Fruit fly (Drosophila melanogaster) whole organism, embryonic: ENCODE results near the gene CG7432.

Source experiments
- Aef1 ChIP-seq: fragments of 200-800 bp; sonication (Bioruptor generic); IDR thresholded peaks from 3 replicates; pipeline ENCODE4 v1.3.6; 2022; ENCODE audit warnings: missing biosample characterization, missing genetic modification characterization
- BtbVII ChIP-seq: fragments of 200-800 bp; sonication (Bioruptor generic); optimal IDR thresholded peaks from 3 replicates; lab custom pipeline; 2017; ENCODE audit warnings: missing biosample characterization, mild to moderate bottlenecking, missing genetic modification characterization
- CG10274 ChIP-seq: fragments of 200-800 bp; sonication (Bioruptor generic); optimal IDR thresholded peaks from 3 replicates; lab custom pipeline; 2017; ENCODE audit warnings: missing biosample characterization, mild to moderate bottlenecking, missing genetic modification characterization
- CG11093 ChIP-seq: fragments of 200-800 bp; sonication (Bioruptor generic); IDR thresholded peaks from 3 replicates; pipeline ENCODE4 v1.3.6; 2022; ENCODE audit warnings: missing biosample characterization, missing genetic modification characterization
- CG11247 ChIP-seq: fragments of 200-800 bp; sonication (Bioruptor generic); IDR thresholded peaks from 2 replicates; pipeline ENCODE4 v1.3.6; 2022; ENCODE audit warnings: missing biosample characterization, missing genetic modification characterization
- CG12071 ChIP-seq: fragments of 200-800 bp; sonication (Bioruptor generic); optimal IDR thresholded peaks from 3 replicates; lab custom pipeline; 2018; ENCODE audit warnings: missing biosample characterization, mild to moderate bottlenecking, missing genetic modification characterization
- CG15514 ChIP-seq: fragments of 200-800 bp; sonication (Bioruptor generic); optimal IDR thresholded peaks from 3 replicates; lab custom pipeline; 2017; ENCODE audit warnings: missing biosample characterization, missing genetic modification characterization, mild to moderate bottlenecking, moderate library complexity, missing genetic modification reagents
- CG18599 ChIP-seq: fragments of 200-800 bp; sonication (Bioruptor generic); optimal IDR thresholded peaks from 3 replicates; lab custom pipeline; 2017; ENCODE audit warnings: missing biosample characterization, missing genetic modification characterization, mild to moderate bottlenecking, moderate library complexity, missing genetic modification reagents
- CG2199 ChIP-seq: fragments of 200-800 bp; sonication (Bioruptor generic); IDR thresholded peaks from 3 replicates; pipeline ENCODE4 v1.3.6; 2022; ENCODE audit warnings: missing biosample characterization, missing genetic modification characterization
- CG2712 ChIP-seq: fragments of 200-800 bp; optimal IDR thresholded peaks from 3 replicates; lab custom pipeline; 2019; ENCODE audit warnings: missing biosample characterization, mild to moderate bottlenecking, missing genetic modification characterization, moderate library complexity
- CG2889 ChIP-seq: fragments of 200-800 bp; sonication (Bioruptor generic); IDR thresholded peaks from 3 replicates; pipeline ENCODE4 v1.3.6; 2022; ENCODE audit warnings: missing biosample characterization, missing genetic modification characterization
- CG30403 ChIP-seq: fragments of 200-800 bp; sonication (Bioruptor generic); optimal IDR thresholded peaks from 3 replicates; lab custom pipeline; 2016; ENCODE audit warnings: missing biosample characterization, missing genetic modification characterization
- CG33213 ChIP-seq: fragments of 200-800 bp; sonication (Bioruptor generic); optimal IDR thresholded peaks from 3 replicates; lab custom pipeline; 2016; ENCODE audit warnings: missing biosample characterization, missing genetic modification characterization
- CG4360 ChIP-seq: fragments of 200-800 bp; sonication (Bioruptor generic); IDR thresholded peaks from 2 replicates; pipeline ENCODE4 v1.3.6; 2022; ENCODE audit warnings: missing biosample characterization, missing genetic modification characterization
- CG4424 ChIP-seq: fragments of 200-800 bp; sonication (Bioruptor generic); optimal IDR thresholded peaks from 3 replicates; lab custom pipeline; 2016; ENCODE audit warnings: missing biosample characterization, missing genetic modification characterization
- CG4820 ChIP-seq: fragments of 200-800 bp; sonication (Bioruptor generic); optimal IDR thresholded peaks from 3 replicates; lab custom pipeline; 2016; ENCODE audit warnings: missing biosample characterization, missing genetic modification characterization
- CG5180 ChIP-seq: fragments of 200-800 bp; sonication (Bioruptor generic); optimal IDR thresholded peaks from 3 replicates; lab custom pipeline; 2017; ENCODE audit warnings: missing biosample characterization, missing genetic modification characterization, mild to moderate bottlenecking, moderate library complexity, missing genetic modification reagents
- CG6683 ChIP-seq: fragments of 200-800 bp; sonication (Bioruptor generic); optimal IDR thresholded peaks from 2 replicates; lab custom pipeline; 2017; ENCODE audit warnings: missing biosample characterization, mild to moderate bottlenecking, missing genetic modification characterization, missing genetic modification reagents
- CG6765 ChIP-seq: fragments of 200-800 bp; sonication (Bioruptor generic); optimal IDR thresholded peaks from 3 replicates; lab custom pipeline; 2017; ENCODE audit warnings: missing biosample characterization, mild to moderate bottlenecking, missing genetic modification characterization
- CG8924 ChIP-seq: fragments of 200-800 bp; optimal IDR thresholded peaks from 3 replicates; lab custom pipeline; 2019; ENCODE audit warnings: missing biosample characterization, mild to moderate bottlenecking, missing genetic modification characterization, moderate library complexity
- CG9727 ChIP-seq: fragments of 200-800 bp; sonication (Bioruptor generic); optimal IDR thresholded peaks from 3 replicates; lab custom pipeline; 2017; ENCODE audit warnings: missing biosample characterization, mild to moderate bottlenecking, missing genetic modification characterization
- CTCF ChIP-seq: fragments of 200-800 bp; sonication (Bioruptor generic); optimal IDR thresholded peaks from 2 replicates; lab custom pipeline; 2017; ENCODE audit warnings: missing biosample characterization, mild to moderate bottlenecking, missing genetic modification characterization, moderate library complexity
- E2f2 ChIP-seq: fragments of 200-800 bp; sonication (Bioruptor generic); IDR thresholded peaks from 2 replicates; pipeline ENCODE4 v1.3.6; 2022; ENCODE audit warnings: missing biosample characterization, missing genetic modification characterization
- HHEX ChIP-seq: fragments of 200-800 bp; sonication (Bioruptor generic); optimal IDR thresholded peaks from 3 replicates; lab custom pipeline; 2017; ENCODE audit warnings: missing biosample characterization, mild to moderate bottlenecking, missing genetic modification characterization, missing genetic modification reagents
- Hr51 ChIP-seq, 2 experiments: fragments of 200-800 bp; sonication (Bioruptor generic); optimal IDR thresholded peaks; 2 replicates in 1 of 2; 3 replicates in 1 of 2; lab custom pipeline; 2016 to 2018; ENCODE audit warnings: missing biosample characterization in 2 of 2, missing genetic modification characterization in 2 of 2, mild to moderate bottlenecking in 1 of 2, moderate library complexity in 1 of 2
- Jarid2 ChIP-seq: fragments of 200-800 bp; sonication (Bioruptor generic); optimal IDR thresholded peaks from 3 replicates; lab custom pipeline; 2017; ENCODE audit warnings: mild to moderate bottlenecking, missing biosample characterization, missing genetic modification reagents, missing genetic modification characterization
- Meics ChIP-seq: fragments of 200-800 bp; sonication (Bioruptor generic); optimal IDR thresholded peaks from 2 replicates; lab custom pipeline; 2017; ENCODE audit warnings: missing biosample characterization, mild to moderate bottlenecking, missing genetic modification characterization
- Nf-YC ChIP-seq: fragments of 200-800 bp; optimal IDR thresholded peaks from 3 replicates; lab custom pipeline; 2019; ENCODE audit warnings: missing biosample characterization, mild to moderate bottlenecking, missing genetic modification characterization, moderate library complexity
- Oli ChIP-seq: fragments of 200-800 bp; sonication (Bioruptor generic); optimal IDR thresholded peaks from 2 replicates; lab custom pipeline; 2018; ENCODE audit warnings: missing biosample characterization, mild to moderate bottlenecking, missing genetic modification characterization, moderate library complexity
- Rfx ChIP-seq: fragments of 200-800 bp; sonication (Bioruptor generic); IDR thresholded peaks from 2 replicates; pipeline ENCODE4 v1.3.6; 2022; ENCODE audit warnings: missing biosample characterization, missing genetic modification characterization
- Sox100B ChIP-seq: fragments of 200-800 bp; sonication (Bioruptor generic); optimal IDR thresholded peaks from 3 replicates; lab custom pipeline; 2018; ENCODE audit warnings: missing biosample characterization, mild to moderate bottlenecking, missing genetic modification characterization
- ap ChIP-seq: fragments of 200-800 bp; sonication (Bioruptor generic); IDR thresholded peaks from 2 replicates; pipeline ENCODE4 v1.3.6; 2022; ENCODE audit warnings: missing biosample characterization, missing genetic modification characterization
- bcd ChIP-seq: fragments of 200-800 bp; sonication (Bioruptor generic); optimal IDR thresholded peaks from 2 replicates; lab custom pipeline; 2017; ENCODE audit warnings: missing biosample characterization, mild to moderate bottlenecking, missing genetic modification characterization
- esg ChIP-seq: fragments of 200-800 bp; sonication (Bioruptor generic); conservative IDR thresholded peaks from 2 replicates; pipeline ENCODE4 v1.3.6; 2022; ENCODE audit warnings: missing biosample characterization, missing genetic modification characterization
- ewg ChIP-seq: fragments of 200-800 bp; sonication (Bioruptor generic); optimal IDR thresholded peaks from 3 replicates; lab custom pipeline; 2017; ENCODE audit warnings: mild to moderate bottlenecking, missing biosample characterization, missing genetic modification reagents, missing genetic modification characterization
- fd96Cb ChIP-seq: fragments of 200-800 bp; sonication (Bioruptor generic); optimal IDR thresholded peaks from 2 replicates; lab custom pipeline; 2018; ENCODE audit warnings: missing biosample characterization, mild to moderate bottlenecking, missing genetic modification characterization, moderate library complexity
- gem ChIP-seq: fragments of 200-800 bp; sonication (Bioruptor generic); optimal IDR thresholded peaks from 2 replicates; lab custom pipeline; 2019; ENCODE audit warnings: missing biosample characterization, mild to moderate bottlenecking, missing genetic modification characterization, moderate library complexity
- grau ChIP-seq: fragments of 200-800 bp; optimal IDR thresholded peaks from 3 replicates; lab custom pipeline; 2019; ENCODE audit warnings: missing biosample characterization, mild to moderate bottlenecking, missing genetic modification characterization, moderate library complexity
- jing ChIP-seq: fragments of 200-800 bp; sonication (Bioruptor generic); optimal IDR thresholded peaks from 2 replicates; lab custom pipeline; 2018; ENCODE audit warnings: missing biosample characterization, mild to moderate bottlenecking, missing genetic modification characterization
- lola ChIP-seq, 3 experiments: fragments of >200 bp in 2 of 3; fragments of 200-800 bp in 1 of 3; sonication (Bioruptor generic) in 1 of 3; optimal IDR thresholded peaks; 2 replicates each; lab custom pipeline; 2017 to 2019; ENCODE audit warnings: missing biosample characterization in 3 of 3, missing genetic modification characterization in 3 of 3, mild to moderate bottlenecking in 1 of 3, moderate library complexity in 1 of 3
- nau ChIP-seq: fragments of 200-800 bp; sonication (Bioruptor generic); optimal IDR thresholded peaks from 3 replicates; lab custom pipeline; 2017; ENCODE audit warnings: missing biosample characterization, mild to moderate bottlenecking, missing genetic modification characterization, missing genetic modification reagents
- row ChIP-seq: fragments of 200-800 bp; sonication (Bioruptor generic); IDR thresholded peaks from 3 replicates; pipeline ENCODE4 v1.3.6; 2022; ENCODE audit warnings: missing biosample characterization, missing genetic modification characterization
- scrt ChIP-seq: fragments of 200-800 bp; sonication (Bioruptor generic); optimal IDR thresholded peaks from 2 replicates; lab custom pipeline; 2018; ENCODE audit warnings: missing biosample characterization, mild to moderate bottlenecking, missing genetic modification characterization, moderate library complexity
- stc ChIP-seq: fragments of 200-800 bp; sonication (Bioruptor generic); IDR thresholded peaks from 2 replicates; pipeline ENCODE4 v1.3.6; 2022; ENCODE audit warnings: missing biosample characterization, missing genetic modification characterization
- tap ChIP-seq: fragments of 200-800 bp; optimal IDR thresholded peaks from 3 replicates; lab custom pipeline; 2019; ENCODE audit warnings: missing biosample characterization, mild to moderate bottlenecking, missing genetic modification characterization, moderate library complexity
- tin ChIP-seq: fragments of 200-800 bp; sonication (Bioruptor generic); optimal IDR thresholded peaks from 3 replicates; lab custom pipeline; 2016; ENCODE audit warnings: missing biosample characterization, missing genetic modification characterization
- trem ChIP-seq: fragments of 200-800 bp; optimal IDR thresholded peaks from 3 replicates; lab custom pipeline; 2019; ENCODE audit warnings: missing biosample characterization, mild to moderate bottlenecking, missing genetic modification characterization, moderate library complexity
- ttk ChIP-seq: fragments of 200-800 bp; sonication (Bioruptor generic); IDR thresholded peaks from 2 replicates; pipeline ENCODE4 v2.1.2; 2022; ENCODE audit warnings: missing biosample characterization, missing genetic modification characterization
- unpg ChIP-seq: fragments of 200-800 bp; sonication (Bioruptor generic); optimal IDR thresholded peaks from 3 replicates; lab custom pipeline; 2018; ENCODE audit warnings: missing biosample characterization, mild to moderate bottlenecking, missing genetic modification characterization, moderate library complexity

The CG7432 gene

dm6 chr3R:19627792-19628522 is 36.9 kb upstream of the CG7432 start (continued):
- TF ChIP-seq HHEX, result peak; percentile 77
- peak; percentile 29 for TF ChIP-seq CG6765 (GFP tag; lab: Kevin White, UChicago)
- TF ChIP-seq nau (GFP tag; lab: Kevin White, UChicago), result peak; percentile 37
- TF ChIP-seq tap (tag; lab: Kevin White, UChicago), result peak; percentile 50
- peak; percentile 27 for TF ChIP-seq trem (tag; lab: Kevin White, UChicago)
- TF ChIP-seq ap (GFP tag; lab: Robert Waterston, UW), result no peak
- TF ChIP-seq CG2712 (tag; lab: Kevin White, UChicago), result peak; percentile 75
- TF ChIP-seq bcd, result peak; percentile 51
- TF ChIP-seq row (GFP tag; lab: Robert Waterston, UW), result peak; percentile 68
- TF ChIP-seq CG15514 (GFP tag; lab: Kevin White, UChicago), result peak; percentile 40
- peak; percentile 34 for TF ChIP-seq CG12071
- peak; percentile 50 for TF ChIP-seq gem (tag; lab: Kevin White, UChicago)
- TF ChIP-seq CG8924, result peak; percentile 71
- peak; percentile 36 for TF ChIP-seq CG4424
- TF ChIP-seq ttk, result 0 out of 2 replicates have a peak, but pooled peaks have one; percentile 6
- peak; percentile 40 for TF ChIP-seq Jarid2 (GFP tag; lab: Kevin White, UChicago)
- TF ChIP-seq CG11247 (GFP tag; lab: Robert Waterston, UW), result no peak
- TF ChIP-seq Meics (GFP tag; lab: Kevin White, UChicago), result peak; percentile 69
- peak; percentile 1 for TF ChIP-seq CTCF (GFP tag; lab: Kevin White, UChicago)
- TF ChIP-seq CG18599, result peak; percentile 69
- TF ChIP-seq tin (GFP tag; lab: Kevin White, UChicago), result peak; percentile 42
- peak; percentile 32 for TF ChIP-seq grau (tag; lab: Kevin White, UChicago)
- TF ChIP-seq CG5180 (GFP tag; lab: Kevin White, UChicago), result peak; percentile 32
- no peak for TF ChIP-seq CG2889 (GFP tag; lab: Robert Waterston, UW)
- TF ChIP-seq fd96Cb (tag; lab: Kevin White, UChicago), result peak; percentile 67
- peak; percentile 5 for TF ChIP-seq Oli (tag; lab: Kevin White, UChicago)
- no peak for TF ChIP-seq unpg (GFP tag; lab: Kevin White, UChicago)
- peak; percentile 40 for TF ChIP-seq BtbVII (GFP tag; lab: Kevin White, UChicago)
- TF ChIP-seq CG10274 (GFP tag; lab: Kevin White, UChicago), result peak; percentile 61
- no peak for TF ChIP-seq jing (GFP tag; lab: Kevin White, UChicago)
- 0 out of 2 replicates have a peak, but pooled peaks have one; percentile 14 for TF ChIP-seq esg (GFP tag; lab: Robert Waterston, UW)
- no peak for TF ChIP-seq Aef1 (GFP tag; lab: Robert Waterston, UW)
- no peak for TF ChIP-seq ewg (GFP tag; lab: Kevin White, UChicago)
- 0 out of 2 replicates have a peak, but pooled peaks have one; percentile 15 for TF ChIP-seq stc
- TF ChIP-seq CG9727 (GFP tag; lab: Kevin White, UChicago), result peak; percentile 82
- TF ChIP-seq Rfx (GFP tag; lab: Robert Waterston, UW), result peak; percentile 57
- TF ChIP-seq Hr51 (GFP tag; optimal IDR thresholded peaks at IDR 0.05; lab: Kevin White, UChicago), result peak in 1 of 2 experiments; percentile 5
- TF ChIP-seq lola (GFP tag; optimal IDR thresholded peaks at IDR 0.05; lab: Kevin White, UChicago), result peak in 1 of 3 experiments; percentile 8
- peak; percentile 20 for TF ChIP-seq scrt (GFP tag; lab: Kevin White, UChicago)
- TF ChIP-seq CG6683 (GFP tag; lab: Kevin White, UChicago), result no peak
- TF ChIP-seq E2f2, result peak; percentile 9; the same call in 1 of the 2 replicates
- peak; percentile 43 for TF ChIP-seq Nf-YC (tag; lab: Kevin White, UChicago)
- no peak for TF ChIP-seq CG33213 (GFP tag; lab: Kevin White, UChicago)
- TF ChIP-seq CG11093 (GFP tag; lab: Robert Waterston, UW), result no peak
- TF ChIP-seq CG4820 (GFP tag; lab: Kevin White, UChicago), result peak; percentile 54
- TF ChIP-seq Sox100B (GFP tag; lab: Kevin White, UChicago), result peak; percentile 73
- TF ChIP-seq CG4360 (GFP tag; lab: Robert Waterston, UW), result no peak
- TF ChIP-seq CG2199 (GFP tag; lab: Robert Waterston, UW), result peak; percentile 75; the same call in 1 of the 3 replicates
- TF ChIP-seq CG30403, result peak; percentile 30
